Worm (Caenorhabditis elegans) whole organism, young adult: ENCODE data around the gene ZK550.2.

Experiments
- F57A8.1 ChIP-seq: fragments of 200-800 bp; sonication (Bioruptor generic); optimal IDR thresholded peaks from 2 replicates; lab custom pipeline; 2018; ENCODE audit warnings: mild to moderate bottlenecking, missing genetic modification characterization, moderate library complexity, missing compliant biosample characterization
- K11D2.4 ChIP-seq: fragments of 200-800 bp; sonication (Bioruptor generic); IDR thresholded peaks from 2 replicates; pipeline ENCODE4 v1.3.6; 2022; ENCODE audit warnings: missing genetic modification reagents, missing genetic modification characterization, missing compliant biosample characterization
- T07F8.4 ChIP-seq: sonication (generic microtip); optimal IDR thresholded peaks from 2 replicates; lab custom pipeline; 2016; ENCODE audit warnings: mild to moderate bottlenecking, missing genetic modification characterization, moderate library complexity, missing compliant biosample characterization
- T26A5.8 ChIP-seq: sonication (generic microtip); optimal IDR thresholded peaks from 2 replicates; lab custom pipeline; 2016; ENCODE audit warnings: missing genetic modification characterization, missing compliant biosample characterization
- ceh-40 ChIP-seq: fragments of 200-800 bp; sonication (Bioruptor generic); IDR thresholded peaks from 2 replicates; pipeline ENCODE4 v1.3.6; 2022; ENCODE audit warnings: missing genetic modification characterization, missing compliant biosample characterization
- efl-1 ChIP-seq: fragments of 150-350 bp; optimal IDR thresholded peaks from 2 replicates; lab custom pipeline; 2014; ENCODE audit warnings: missing biosample characterization, missing genetic modification reagents, missing genetic modification characterization
- hmg-20 ChIP-seq: fragments of 200-800 bp; sonication (Bioruptor generic); IDR thresholded peaks from 2 replicates; pipeline ENCODE4 v1.3.6; 2022; ENCODE audit warnings: missing genetic modification reagents, missing genetic modification characterization, missing compliant biosample characterization
- madf-6 ChIP-seq: fragments of 200-800 bp; sonication (Bioruptor generic); IDR thresholded peaks from 2 replicates; pipeline ENCODE4 v1.3.6; 2022; ENCODE audit warnings: missing genetic modification reagents, missing genetic modification characterization, missing compliant biosample characterization
- mxl-1 ChIP-seq: sonication (generic microtip); optimal IDR thresholded peaks from 2 replicates; lab custom pipeline; 2016; ENCODE audit warnings: missing genetic modification characterization, missing compliant biosample characterization
- nfyb-1 ChIP-seq: fragments of 200-800 bp; sonication (Bioruptor generic); IDR thresholded peaks from 2 replicates; pipeline ENCODE4 v1.3.6; 2022; ENCODE audit warnings: missing genetic modification reagents, missing genetic modification characterization, missing compliant biosample characterization
- nhr-179 ChIP-seq: sonication (generic microtip); optimal IDR thresholded peaks from 2 replicates; lab custom pipeline; 2016; ENCODE audit warnings: mild to moderate bottlenecking, missing genetic modification characterization, missing compliant biosample characterization
- sea-2 ChIP-seq: fragments of 200-800 bp; sonication (Bioruptor generic); IDR thresholded peaks from 2 replicates; pipeline ENCODE4 v1.3.6; 2022; ENCODE audit warnings: missing genetic modification characterization, missing compliant biosample characterization
- snpc-4 ChIP-seq, 5 experiments: fragments of 150-350 bp in 1 of 5; sonication (generic microtip) in 4 of 5; optimal IDR thresholded peaks; 2 replicates each; lab custom pipeline; 2014 to 2018; ENCODE audit warnings: missing genetic modification characterization in 5 of 5, missing biosample characterization in 3 of 5, antibody characterized with exemption in 2 of 5, mild to moderate bottlenecking in 2 of 5, missing compliant biosample characterization in 2 of 5, missing genotype in 2 of 5, moderate library complexity in 2 of 5, missing genetic modification reagents in 1 of 5

DNA sequence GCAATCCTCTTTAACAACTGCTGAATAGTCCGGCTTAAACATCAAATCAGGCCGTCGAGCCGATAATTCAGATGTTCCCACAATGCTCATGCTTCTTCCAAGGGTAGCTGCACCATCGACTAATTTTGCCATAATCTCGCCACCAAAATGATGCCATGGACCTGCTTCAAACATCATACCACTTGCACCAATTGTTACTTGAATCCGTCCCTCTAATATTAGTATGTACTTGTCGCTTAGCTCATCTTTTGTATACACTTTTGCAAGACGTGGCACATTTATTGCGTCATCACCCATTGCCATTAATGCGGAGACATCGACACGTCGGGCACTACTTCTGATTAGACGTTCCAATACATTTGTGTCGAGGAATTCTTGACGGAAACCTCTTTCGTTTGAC lies 45.7 kb upstream of the ZK550.2 start:
- no peak for TF ChIP-seq T07F8.4 (tag; lab: Kevin White, UChicago)
- TF ChIP-seq T26A5.8, result no peak
- no peak for TF ChIP-seq madf-6 (GFP tag; lab: Robert Waterston, UW)
- TF ChIP-seq ceh-40, result no peak
- no peak for TF ChIP-seq hmg-20
- TF ChIP-seq K11D2.4 (GFP tag; lab: Robert Waterston, UW), result no peak
- TF ChIP-seq nfyb-1 (GFP tag; lab: Robert Waterston, UW), result no peak
- TF ChIP-seq nhr-179 (tag; lab: Kevin White, UChicago), result no peak
- no peak for TF ChIP-seq mxl-1 (tag; lab: Kevin White, UChicago)
- TF ChIP-seq snpc-4 (GFP tag; optimal IDR thresholded peaks at IDR 0.05; lab: Kevin White, UChicago), result no peak
- no peak for TF ChIP-seq snpc-4 (tag; optimal IDR thresholded peaks at IDR 0.05; lab: Kevin White, UChicago)
- TF ChIP-seq sea-2, result no peak
- no peak for TF ChIP-seq F57A8.1 (GFP tag; lab: Kevin White, UChicago)
- no peak for TF ChIP-seq efl-1 (GFP tag; lab: Kevin White, UChicago)
